Fruit fly (Drosophila melanogaster) whole organism, embryonic: Measurements from ENCODE around the gene CG13247.

Experiments used
- Adf1 ChIP-seq: fragments of 200-800 bp; sonication (Bioruptor generic); IDR thresholded peaks from 2 replicates; pipeline ENCODE4 v1.3.6; 2022; ENCODE audit warnings: missing biosample characterization, missing genetic modification characterization
- Atf6 ChIP-seq: fragments of 200-800 bp; sonication (Bioruptor generic); IDR thresholded peaks from 2 replicates; pipeline ENCODE4 v1.3.6; 2022; ENCODE audit warnings: missing biosample characterization, missing genetic modification characterization
- BtbVII ChIP-seq: fragments of 200-800 bp; sonication (Bioruptor generic); optimal IDR thresholded peaks from 3 replicates; lab custom pipeline; 2017; ENCODE audit warnings: missing biosample characterization, mild to moderate bottlenecking, missing genetic modification characterization
- CG10209 ChIP-seq: fragments of 200-800 bp; sonication (Bioruptor generic); optimal IDR thresholded peaks from 3 replicates; lab custom pipeline; 2017; ENCODE audit warnings: missing biosample characterization, mild to moderate bottlenecking, missing genetic modification characterization, missing genetic modification reagents
- CG1024 ChIP-seq: fragments of 200-800 bp; sonication (Bioruptor generic); IDR thresholded peaks from 2 replicates; pipeline ENCODE4 v1.3.6; 2022; ENCODE audit warnings: missing biosample characterization, missing genetic modification characterization
- CG10321 ChIP-seq: fragments of 200-800 bp; sonication (Bioruptor generic); IDR thresholded peaks from 2 replicates; pipeline ENCODE4 v1.3.6; 2022; ENCODE audit warnings: missing biosample characterization, missing genetic modification characterization
- CG10565 ChIP-seq: fragments of 200-800 bp; sonication (Bioruptor generic); optimal IDR thresholded peaks from 3 replicates; lab custom pipeline; 2016; ENCODE audit warnings: missing biosample characterization, mild to moderate bottlenecking, missing genetic modification characterization
- CG13123 ChIP-seq: fragments of 200-800 bp; sonication (Bioruptor generic); optimal IDR thresholded peaks from 2 replicates; lab custom pipeline; 2016; ENCODE audit warnings: missing biosample characterization, missing genetic modification characterization
- CG13296 ChIP-seq: fragments of 200-800 bp; sonication (Bioruptor generic); optimal IDR thresholded peaks from 3 replicates; lab custom pipeline; 2018; ENCODE audit warnings: missing biosample characterization, mild to moderate bottlenecking, missing genetic modification characterization
- CG14014 ChIP-seq: fragments of 200-800 bp; sonication (Bioruptor generic); IDR thresholded peaks from 2 replicates; pipeline ENCODE4 v1.3.6; 2022; ENCODE audit warnings: missing biosample characterization, missing genetic modification characterization
- CG14667 ChIP-seq: fragments of 200-800 bp; sonication (Bioruptor generic); IDR thresholded peaks from 2 replicates; pipeline ENCODE4 v1.3.6; 2022; ENCODE audit warnings: missing biosample characterization, missing genetic modification characterization
- CG16815 ChIP-seq: fragments of 200-800 bp; sonication (Bioruptor generic); optimal IDR thresholded peaks from 3 replicates; lab custom pipeline; 2017; ENCODE audit warnings: missing biosample characterization, mild to moderate bottlenecking, missing genetic modification characterization
- CG17829 ChIP-seq: fragments of 200-800 bp; optimal IDR thresholded peaks from 2 replicates; lab custom pipeline; 2019; ENCODE audit warnings: missing biosample characterization, mild to moderate bottlenecking, missing genetic modification characterization, moderate library complexity
- CG2129 ChIP-seq: fragments of 200-800 bp; sonication (Bioruptor generic); IDR thresholded peaks from 2 replicates; pipeline ENCODE4 v1.3.6; 2022; ENCODE audit warnings: missing biosample characterization, missing genetic modification characterization; ENCODE audit not compliant: partially characterized antibody
- CG33557 ChIP-seq: fragments of 200-800 bp; sonication (Bioruptor generic); optimal IDR thresholded peaks from 2 replicates; lab custom pipeline; 2019; ENCODE audit warnings: missing biosample characterization, mild to moderate bottlenecking, missing genetic modification characterization, moderate library complexity
- CG34224 ChIP-seq: fragments of 200-800 bp; sonication (Bioruptor generic); IDR thresholded peaks from 3 replicates; pipeline ENCODE4 v1.3.6; 2022; ENCODE audit warnings: missing biosample characterization, missing genetic modification characterization; ENCODE audit not compliant: partially characterized antibody
- CG3838 ChIP-seq: fragments of 200-800 bp; sonication (Bioruptor generic); optimal IDR thresholded peaks from 3 replicates; lab custom pipeline; 2016; ENCODE audit warnings: missing biosample characterization, missing genetic modification characterization
- CG5180 ChIP-seq: fragments of 200-800 bp; sonication (Bioruptor generic); optimal IDR thresholded peaks from 3 replicates; lab custom pipeline; 2017; ENCODE audit warnings: missing biosample characterization, missing genetic modification characterization, mild to moderate bottlenecking, moderate library complexity, missing genetic modification reagents
- CG6654 ChIP-seq: fragments of 200-800 bp; sonication (Bioruptor generic); optimal IDR thresholded peaks from 2 replicates; lab custom pipeline; 2017; ENCODE audit warnings: missing biosample characterization, mild to moderate bottlenecking, missing genetic modification characterization
- CG6765 ChIP-seq: fragments of 200-800 bp; sonication (Bioruptor generic); optimal IDR thresholded peaks from 3 replicates; lab custom pipeline; 2017; ENCODE audit warnings: missing biosample characterization, mild to moderate bottlenecking, missing genetic modification characterization
- CG6791 ChIP-seq: fragments of 200-800 bp; sonication (Bioruptor generic); IDR thresholded peaks from 3 replicates; pipeline ENCODE4 v1.3.6; 2022; ENCODE audit warnings: missing biosample characterization, missing genetic modification characterization; ENCODE audit not compliant: partially characterized antibody
- CG7372 ChIP-seq: fragments of 200-800 bp; sonication (Bioruptor generic); IDR thresholded peaks from 2 replicates; pipeline ENCODE4 v1.3.6; 2022; ENCODE audit warnings: missing biosample characterization, missing genetic modification characterization
- CG7839 ChIP-seq: fragments of 200-800 bp; sonication (Bioruptor generic); optimal IDR thresholded peaks from 3 replicates; lab custom pipeline; 2018; ENCODE audit warnings: missing biosample characterization, mild to moderate bottlenecking, missing genetic modification characterization, moderate library complexity
- CG8290 ChIP-seq, 3 experiments: fragments of 200-800 bp; sonication (Bioruptor generic); optimal IDR thresholded peaks; 2 replicates each; lab custom pipeline; 2016 to 2019; ENCODE audit warnings: missing biosample characterization in 3 of 3, missing genetic modification characterization in 3 of 3, mild to moderate bottlenecking in 2 of 3, moderate library complexity in 1 of 3
- CG9797 ChIP-seq: fragments of 200-800 bp; sonication (Bioruptor generic); optimal IDR thresholded peaks from 3 replicates; lab custom pipeline; 2018; ENCODE audit warnings: missing biosample characterization, mild to moderate bottlenecking, missing genetic modification characterization
- GATAe ChIP-seq: fragments of 200-800 bp; sonication (Bioruptor generic); conservative IDR thresholded peaks from 2 replicates; pipeline ENCODE4 v1.3.6; 2022; ENCODE audit warnings: missing biosample characterization, missing genetic modification characterization
- H15 ChIP-seq: fragments of 200-800 bp; sonication (Bioruptor generic); IDR thresholded peaks from 3 replicates; pipeline ENCODE4 v1.3.6; 2022; ENCODE audit warnings: missing biosample characterization, missing genetic modification characterization
- HLH3B ChIP-seq: fragments of 200-800 bp; sonication (Bioruptor generic); IDR thresholded peaks from 2 replicates; pipeline ENCODE4 v1.3.6; 2022; ENCODE audit warnings: missing biosample characterization, missing genetic modification characterization
- Hr78 ChIP-seq, 2 experiments: fragments of 200-800 bp in 1 of 2; fragments of >200 bp in 1 of 2; sonication (Bioruptor generic) in 1 of 2; optimal IDR thresholded peaks; 2 replicates each; lab custom pipeline; 2017 to 2019; ENCODE audit warnings: missing biosample characterization in 2 of 2, missing genetic modification characterization in 2 of 2, mild to moderate bottlenecking in 1 of 2, moderate library complexity in 1 of 2
- Lhr ChIP-seq: fragments of 200-800 bp; sonication (Bioruptor generic); optimal IDR thresholded peaks from 3 replicates; lab custom pipeline; 2017; ENCODE audit warnings: mild to moderate bottlenecking, missing biosample characterization, missing genetic modification reagents, missing genetic modification characterization
- MTF-1 ChIP-seq: fragments of 200-800 bp; sonication (Bioruptor generic); optimal IDR thresholded peaks from 2 replicates; lab custom pipeline; 2018; ENCODE audit warnings: missing biosample characterization, mild to moderate bottlenecking, missing genetic modification characterization, borderline replicate concordance
- Pdp1 ChIP-seq, 2 experiments: fragments of 200-800 bp; sonication (Bioruptor generic); optimal IDR thresholded peaks; 3 replicates each; lab custom pipeline; 2016; ENCODE audit warnings: missing biosample characterization in 2 of 2, missing genetic modification characterization in 2 of 2, mild to moderate bottlenecking in 1 of 2, moderate library complexity in 1 of 2
- Xbp1 ChIP-seq: fragments of 200-800 bp; sonication (Bioruptor generic); optimal IDR thresholded peaks from 3 replicates; lab custom pipeline; 2016; ENCODE audit warnings: missing biosample characterization, mild to moderate bottlenecking, missing genetic modification characterization
- YL-1 ChIP-seq: fragments of 200-800 bp; sonication (Bioruptor generic); optimal IDR thresholded peaks from 3 replicates; lab custom pipeline; 2017; ENCODE audit warnings: missing biosample characterization, mild to moderate bottlenecking, missing genetic modification characterization
- bab2 ChIP-seq: fragments of 200-800 bp; sonication (Bioruptor generic); optimal IDR thresholded peaks from 2 replicates; lab custom pipeline; 2016; ENCODE audit warnings: missing biosample characterization, missing genetic modification characterization
- fd64A ChIP-seq: fragments of 200-800 bp; sonication (Bioruptor generic); optimal IDR thresholded peaks from 3 replicates; lab custom pipeline; 2018; ENCODE audit warnings: missing biosample characterization, mild to moderate bottlenecking, missing genetic modification characterization
- gsb-n ChIP-seq: fragments of 200-800 bp; sonication (Bioruptor generic); optimal IDR thresholded peaks from 3 replicates; lab custom pipeline; 2018; ENCODE audit warnings: missing biosample characterization, mild to moderate bottlenecking, missing genetic modification characterization
- ken ChIP-seq: fragments of 200-800 bp; sonication (Bioruptor generic); IDR thresholded peaks from 3 replicates; pipeline ENCODE4 v1.3.6; 2022; ENCODE audit warnings: missing biosample characterization, missing genetic modification characterization
- nerfin-1 ChIP-seq: fragments of 200-800 bp; sonication (Bioruptor generic); optimal IDR thresholded peaks from 3 replicates; lab custom pipeline; 2019; ENCODE audit warnings: missing biosample characterization, mild to moderate bottlenecking, missing genetic modification characterization, moderate library complexity
- onecut ChIP-seq: fragments of 200-800 bp; sonication (Bioruptor generic); IDR thresholded peaks from 2 replicates; pipeline ENCODE4 v1.3.6; 2022; ENCODE audit warnings: missing biosample characterization, missing genetic modification characterization
- p53 ChIP-seq: fragments of 200-800 bp; sonication (Bioruptor generic); optimal IDR thresholded peaks from 2 replicates; lab custom pipeline; 2016; ENCODE audit warnings: missing biosample characterization, missing genetic modification characterization
- pan ChIP-seq, 4 experiments: fragments of >200 bp in 3 of 4; fragments of 200-800 bp in 1 of 4; sonication (Bioruptor generic) in 1 of 4; optimal IDR thresholded peaks in 3 of 4; IDR thresholded peaks in 1 of 4; 2 replicates each; pipeline versions ENCODE4 v1.3.6 to Lab custom; 2017 to 2022; ENCODE audit warnings: missing biosample characterization in 2 of 4, missing genetic modification characterization in 2 of 4, mixed read lengths in 1 of 4
- pnt ChIP-seq: fragments of 200-800 bp; sonication (Bioruptor generic); optimal IDR thresholded peaks from 3 replicates; lab custom pipeline; 2016; ENCODE audit warnings: missing biosample characterization, missing genetic modification characterization
- pum ChIP-seq: fragments of 200-800 bp; sonication (Bioruptor generic); optimal IDR thresholded peaks from 2 replicates; lab custom pipeline; 2016; ENCODE audit warnings: missing biosample characterization, missing genetic modification characterization
- sd ChIP-seq: fragments of 200-800 bp; sonication (Bioruptor generic); optimal IDR thresholded peaks from 3 replicates; lab custom pipeline; 2018; ENCODE audit warnings: missing biosample characterization, mild to moderate bottlenecking, missing genetic modification characterization, moderate library complexity
- sens ChIP-seq: fragments of 200-800 bp; sonication (Bioruptor generic); peaks from one replicate; lab custom pipeline; 2016; ENCODE audit warnings: missing biosample characterization, missing genetic modification characterization
- seq ChIP-seq: fragments of 200-800 bp; sonication (Bioruptor generic); IDR thresholded peaks from 2 replicates; pipeline ENCODE4 v1.3.6; 2022; ENCODE audit warnings: missing biosample characterization, missing genetic modification characterization
- wek ChIP-seq: fragments of 200-800 bp; sonication (Bioruptor generic); optimal IDR thresholded peaks from 3 replicates; lab custom pipeline; 2018; ENCODE audit warnings: missing biosample characterization, mild to moderate bottlenecking, missing genetic modification characterization, moderate library complexity
- wor ChIP-seq: fragments of 200-800 bp; sonication (Bioruptor generic); IDR thresholded peaks from 2 replicates; pipeline ENCODE4 v1.3.6; 2022; ENCODE audit warnings: missing biosample characterization, missing genetic modification characterization
- yki ChIP-seq: fragments of >200 bp; optimal IDR thresholded peaks from 3 replicates; lab custom pipeline; 2018

The CG13247 gene

dm6 chr3L:20356613-20357012 lies 13.5 kb upstream of the CG13247 start, which contains the start of gene kin17 (continued):
- TF ChIP-seq gsb-n (tag; lab: Kevin White, UChicago) (no peak), CG6654 (GFP tag; lab: Kevin White, UChicago) (no peak), pum (GFP tag; lab: Kevin White, UChicago) (no peak), CG7372 (GFP tag; lab: Robert Waterston, UW) (no peak), H15 (no peak), CG10321 (GFP tag; lab: Robert Waterston, UW) (no peak), CG16815 (no peak), CG6791 (GFP tag; lab: Robert Waterston, UW) (peak; percentile 73; the same call in 2 of the 3 replicates), CG8290 (GFP tag; optimal IDR thresholded peaks at IDR 0.05; lab: Kevin White, UChicago) (no peak), CG8290 (tag; optimal IDR thresholded peaks at IDR 0.05; lab: Kevin White, UChicago) (no peak), Lhr (GFP tag; lab: Kevin White, UChicago) (no peak), CG7839 (tag; lab: Kevin White, UChicago) (no peak), CG33557 (GFP tag; lab: Kevin White, UChicago) (no peak), BtbVII (GFP tag; lab: Kevin White, UChicago) (no peak), seq (GFP tag; lab: Robert Waterston, UW) (no peak), ken (GFP tag; lab: Robert Waterston, UW) (no peak), sd (tag; lab: Kevin White, UChicago) (no peak), GATAe (GFP tag; lab: Robert Waterston, UW) (no peak), p53 (GFP tag; lab: Kevin White, UChicago) (no peak), wor (no peak), bab2 (GFP tag; lab: Kevin White, UChicago) (no peak), CG6765 (GFP tag; lab: Kevin White, UChicago) (no peak), HLH3B (GFP tag; lab: Robert Waterston, UW) (no peak), CG17829 (tag; lab: Kevin White, UChicago) (peak; percentile 3), CG34224 (GFP tag; lab: Robert Waterston, UW) (peak; percentile 68), CG3838 (GFP tag; lab: Kevin White, UChicago) (no peak), CG5180 (no peak), CG10209 (no peak), nerfin-1 (tag; lab: Kevin White, UChicago) (no peak), CG9797 (peak; percentile 84), MTF-1 (GFP tag; lab: Kevin White, UChicago) (no peak), yki (lab: Kevin White, UChicago) (no peak), YL-1 (GFP tag; lab: Kevin White, UChicago) (peak; percentile 58), Hr78 (GFP tag; optimal IDR thresholded peaks at IDR 0.05; lab: Kevin White, UChicago) (no peak), Pdp1 (GFP tag; optimal IDR thresholded peaks at IDR 0.05; lab: Kevin White, UChicago) (no peak), pnt (GFP tag; lab: Kevin White, UChicago) (no peak), CG10565 (no peak), CG2129 (GFP tag; lab: Robert Waterston, UW) (0 out of 2 replicates have a peak, but pooled peaks have one; percentile 17), fd64A (no peak), CG1024 (GFP tag; lab: Robert Waterston, UW) (no peak), CG14014 (GFP tag; lab: Robert Waterston, UW) (no peak), pan (optimal IDR thresholded peaks at IDR 0.05; lab: Kevin White, UChicago) (no peak), pan (GFP tag; optimal IDR thresholded peaks at IDR 0.05 in 1 of 2, IDR thresholded peaks at IDR 0.05 in 1 of 2) (no peak), Adf1 (GFP tag; lab: Robert Waterston, UW) (no peak), CG13123 (GFP tag; lab: Kevin White, UChicago) (no peak), Xbp1 (no peak), CG13296 (GFP tag; lab: Kevin White, UChicago) (no peak), CG14667 (GFP tag; lab: Robert Waterston, UW) (no peak), sens (GFP tag; lab: Kevin White, UChicago) (no peak), Atf6 (no peak), onecut (GFP tag; lab: Robert Waterston, UW) (no peak), wek (GFP tag; lab: Kevin White, UChicago) (no peak)
